Worm (Caenorhabditis elegans) whole organism, early embryonic: ENCODE data around the gene cnx-1.

Experiments used
- B0310.2 ChIP-seq: sonication (generic microtip); optimal IDR thresholded peaks from 2 replicates; lab custom pipeline; 2016; ENCODE audit warnings: mild to moderate bottlenecking, missing genetic modification characterization, missing compliant biosample characterization
- F13C5.2 ChIP-seq: sonication (generic microtip); optimal IDR thresholded peaks from 2 replicates; lab custom pipeline; 2017; ENCODE audit warnings: mild to moderate bottlenecking, missing genetic modification characterization, inconsistent platforms, missing compliant biosample characterization
- aly-1 ChIP-seq: sonication (generic microtip); optimal IDR thresholded peaks from 2 replicates; lab custom pipeline; 2016; ENCODE audit warnings: missing genetic modification characterization, missing compliant biosample characterization
- ama-1 ChIP-seq: fragments of 150-350 bp; optimal IDR thresholded peaks from 2 replicates; lab custom pipeline; 2014
- flt-1 ChIP-seq: fragments of 200-800 bp; sonication (Bioruptor generic); IDR thresholded peaks from 2 replicates; pipeline ENCODE4 v1.3.6; 2022; ENCODE audit warnings: missing genetic modification characterization, missing compliant biosample characterization
- pes-1 ChIP-seq: fragments of 200-800 bp; sonication (Bioruptor generic); IDR thresholded peaks from 2 replicates; pipeline ENCODE4 v1.3.6; 2022; ENCODE audit warnings: missing genetic modification reagents, missing genetic modification characterization, missing compliant biosample characterization
- sea-1 ChIP-seq: fragments of 200-800 bp; sonication (Bioruptor generic); conservative IDR thresholded peaks from 2 replicates; pipeline ENCODE4 v1.3.6; 2022; ENCODE audit warnings: missing genetic modification characterization, missing compliant biosample characterization

DNA sequence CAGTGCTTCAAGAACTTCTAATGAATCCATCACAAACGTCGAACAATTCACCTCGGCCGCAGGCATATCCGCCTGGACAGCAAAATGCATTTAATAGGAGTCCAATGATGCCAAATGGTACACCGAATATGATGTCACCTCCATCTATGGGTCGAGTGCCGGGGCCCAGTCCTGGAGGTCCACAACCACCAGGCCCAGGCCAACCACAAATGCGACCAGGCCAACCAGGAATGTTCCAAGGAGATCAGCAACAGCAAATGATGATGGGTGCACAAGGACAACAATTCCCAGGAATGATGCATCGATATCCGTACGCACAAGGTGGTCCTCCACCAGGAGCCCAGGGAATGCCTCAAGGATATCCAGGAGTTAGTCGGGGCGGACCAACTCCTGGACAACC, 49.8 kb downstream of the cnx-1 start:
- TF ChIP-seq ama-1 (no peak), sea-1 (no peak), F13C5.2 (no peak), flt-1 (GFP tag; lab: Robert Waterston, UW) (no peak), B0310.2 (tag; lab: Kevin White, UChicago) (no peak), pes-1 (GFP tag; lab: Robert Waterston, UW) (no peak), aly-1 (no peak)
